Fruit fly (Drosophila melanogaster) whole organism, embryonic: ENCODE measurements around the gene Cpr92A.

ENCODE experiments used
- Abd-B ChIP-seq: fragments of 200-800 bp; sonication (Bioruptor generic); optimal IDR thresholded peaks from 2 replicates; lab custom pipeline; 2018; ENCODE audit warnings: missing biosample characterization, mild to moderate bottlenecking, missing genetic modification characterization, moderate library complexity
- Aef1 ChIP-seq: fragments of 200-800 bp; sonication (Bioruptor generic); IDR thresholded peaks from 3 replicates; pipeline ENCODE4 v1.3.6; 2022; ENCODE audit warnings: missing biosample characterization, missing genetic modification characterization
- Bdp1 ChIP-seq: fragments of 200-800 bp; sonication (Bioruptor generic); optimal IDR thresholded peaks from 3 replicates; lab custom pipeline; 2016; ENCODE audit warnings: missing biosample characterization, missing genetic modification characterization
- CG10209 ChIP-seq: fragments of 200-800 bp; sonication (Bioruptor generic); optimal IDR thresholded peaks from 3 replicates; lab custom pipeline; 2017; ENCODE audit warnings: missing biosample characterization, mild to moderate bottlenecking, missing genetic modification characterization, missing genetic modification reagents
- CG11456 ChIP-seq: fragments of 200-800 bp; sonication (Bioruptor generic); IDR thresholded peaks from 3 replicates; pipeline ENCODE4 v1.3.6; 2022; ENCODE audit warnings: missing biosample characterization, missing genetic modification characterization
- CG12769 ChIP-seq: fragments of 200-800 bp; sonication (Bioruptor generic); optimal IDR thresholded peaks from 2 replicates; lab custom pipeline; 2019; ENCODE audit warnings: missing biosample characterization, mild to moderate bottlenecking, missing genetic modification characterization, moderate library complexity
- CG13894 ChIP-seq: fragments of 200-800 bp; sonication (Bioruptor generic); optimal IDR thresholded peaks from 3 replicates; lab custom pipeline; 2018; ENCODE audit warnings: missing biosample characterization, mild to moderate bottlenecking, missing genetic modification characterization, moderate library complexity
- CG14050 ChIP-seq: fragments of 200-800 bp; sonication (Bioruptor generic); IDR thresholded peaks from 3 replicates; pipeline ENCODE4 v1.3.6; 2022; ENCODE audit warnings: missing biosample characterization, missing genetic modification characterization
- CG32772 ChIP-seq: fragments of 200-800 bp; sonication (Bioruptor generic); IDR thresholded peaks from 2 replicates; pipeline ENCODE4 v1.3.6; 2022; ENCODE audit warnings: missing biosample characterization, missing genetic modification characterization
- CG4328 ChIP-seq: fragments of 200-800 bp; sonication (Bioruptor generic); optimal IDR thresholded peaks from 3 replicates; lab custom pipeline; 2017; ENCODE audit warnings: missing biosample characterization, missing genetic modification reagents, missing genetic modification characterization
- CG4707 ChIP-seq: fragments of 200-800 bp; sonication (Bioruptor generic); optimal IDR thresholded peaks from 2 replicates; lab custom pipeline; 2018; ENCODE audit warnings: missing biosample characterization, mild to moderate bottlenecking, missing genetic modification characterization, moderate library complexity
- CG8290 ChIP-seq, 3 experiments: fragments of 200-800 bp; sonication (Bioruptor generic); optimal IDR thresholded peaks; 2 replicates each; lab custom pipeline; 2016 to 2019; ENCODE audit warnings: missing biosample characterization in 3 of 3, missing genetic modification characterization in 3 of 3, mild to moderate bottlenecking in 2 of 3, moderate library complexity in 1 of 3
- CG9932 ChIP-seq: fragments of 200-800 bp; sonication (Bioruptor generic); IDR thresholded peaks from 2 replicates; pipeline ENCODE4 v1.3.6; 2022; ENCODE audit warnings: missing biosample characterization, missing genetic modification characterization
- CrebB ChIP-seq: fragments of 200-800 bp; sonication (Bioruptor generic); optimal IDR thresholded peaks from 3 replicates; lab custom pipeline; 2018; ENCODE audit warnings: missing biosample characterization, mild to moderate bottlenecking, missing genetic modification characterization
- Ets97D ChIP-seq: fragments of 200-800 bp; sonication (Bioruptor generic); optimal IDR thresholded peaks from 3 replicates; lab custom pipeline; 2016; ENCODE audit warnings: missing biosample characterization, missing genetic modification characterization
- HHEX ChIP-seq: fragments of 200-800 bp; sonication (Bioruptor generic); optimal IDR thresholded peaks from 3 replicates; lab custom pipeline; 2017; ENCODE audit warnings: missing biosample characterization, mild to moderate bottlenecking, missing genetic modification characterization, missing genetic modification reagents
- Hey ChIP-seq: fragments of 200-800 bp; sonication (Bioruptor generic); optimal IDR thresholded peaks from 3 replicates; lab custom pipeline; 2018; ENCODE audit warnings: missing biosample characterization, mild to moderate bottlenecking, missing genetic modification characterization
- Med ChIP-seq: fragments of 200-800 bp; sonication (Bioruptor generic); peaks from one replicate; lab custom pipeline; 2016; ENCODE audit warnings: missing biosample characterization, missing genetic modification characterization, mild to moderate bottlenecking, inconsistent platforms, moderate library complexity
- Rfx ChIP-seq: fragments of 200-800 bp; sonication (Bioruptor generic); IDR thresholded peaks from 2 replicates; pipeline ENCODE4 v1.3.6; 2022; ENCODE audit warnings: missing biosample characterization, missing genetic modification characterization
- Rx ChIP-seq: fragments of 200-800 bp; sonication (Bioruptor generic); IDR thresholded peaks from 2 replicates; pipeline ENCODE4 v1.3.6; 2022; ENCODE audit warnings: missing biosample characterization, missing genetic modification characterization
- Sox102F ChIP-seq: fragments of 200-800 bp; sonication (Bioruptor generic); optimal IDR thresholded peaks from 2 replicates; lab custom pipeline; 2018; ENCODE audit warnings: missing biosample characterization, mild to moderate bottlenecking, missing genetic modification characterization, moderate library complexity
- TFAM ChIP-seq: fragments of 200-800 bp; sonication (Bioruptor generic); optimal IDR thresholded peaks from 2 replicates; lab custom pipeline; 2017; ENCODE audit warnings: missing biosample characterization, missing genetic modification characterization, inconsistent platforms
- Taf1 ChIP-seq: fragments of 200-800 bp; sonication (Bioruptor generic); IDR thresholded peaks from 2 replicates; pipeline ENCODE4 v1.3.6; 2022; ENCODE audit warnings: missing biosample characterization, missing genetic modification characterization
- Trl ChIP-seq, 3 experiments: fragments of >200 bp in 2 of 3; fragments of 200-800 bp in 1 of 3; sonication (Bioruptor generic) in 1 of 3; optimal IDR thresholded peaks; 2 replicates in 1 of 3; 3 replicates in 2 of 3; lab custom pipeline; 2016 to 2017; ENCODE audit warnings: missing biosample characterization in 1 of 3, missing genetic modification characterization in 1 of 3
- abd-A ChIP-seq: fragments of 200-800 bp; sonication (Bioruptor generic); optimal IDR thresholded peaks from 3 replicates; lab custom pipeline; 2019; ENCODE audit warnings: missing biosample characterization, mild to moderate bottlenecking, missing genetic modification characterization, moderate library complexity
- br ChIP-seq: fragments of >200 bp; optimal IDR thresholded peaks from 2 replicates; lab custom pipeline; 2017
- chif ChIP-seq, 2 experiments: fragments of 200-800 bp; sonication (Bioruptor generic); optimal IDR thresholded peaks; 3 replicates each; lab custom pipeline; 2016; ENCODE audit warnings: missing biosample characterization in 2 of 2, missing genetic modification characterization in 2 of 2
- chinmo ChIP-seq: fragments of 200-800 bp; sonication (Bioruptor generic); IDR thresholded peaks from 4 replicates; pipeline ENCODE4 v1.3.6; 2022; ENCODE audit warnings: missing biosample characterization, missing genetic modification characterization; ENCODE audit not compliant: partially characterized antibody
- dmrt99B ChIP-seq: fragments of 200-800 bp; sonication (Bioruptor generic); optimal IDR thresholded peaks from 2 replicates; lab custom pipeline; 2018; ENCODE audit warnings: missing biosample characterization, mild to moderate bottlenecking, missing genetic modification characterization, moderate library complexity
- esg ChIP-seq: fragments of 200-800 bp; sonication (Bioruptor generic); conservative IDR thresholded peaks from 2 replicates; pipeline ENCODE4 v1.3.6; 2022; ENCODE audit warnings: missing biosample characterization, missing genetic modification characterization
- exex ChIP-seq: fragments of 200-800 bp; sonication (Bioruptor generic); optimal IDR thresholded peaks from 4 replicates; lab custom pipeline; 2018; ENCODE audit warnings: missing biosample characterization, mild to moderate bottlenecking, missing genetic modification characterization, moderate library complexity
- ftz-f1 ChIP-seq: fragments of 200-800 bp; sonication (Bioruptor generic); optimal IDR thresholded peaks from 2 replicates; lab custom pipeline; 2016; ENCODE audit warnings: missing biosample characterization, missing genetic modification characterization
- gcm ChIP-seq: fragments of 200-800 bp; sonication (Bioruptor generic); optimal IDR thresholded peaks from 2 replicates; lab custom pipeline; 2019; ENCODE audit warnings: missing biosample characterization, mild to moderate bottlenecking, missing genetic modification characterization, moderate library complexity
- gem ChIP-seq: fragments of 200-800 bp; sonication (Bioruptor generic); optimal IDR thresholded peaks from 2 replicates; lab custom pipeline; 2019; ENCODE audit warnings: missing biosample characterization, mild to moderate bottlenecking, missing genetic modification characterization, moderate library complexity
- grn ChIP-seq: fragments of 200-800 bp; sonication (Bioruptor generic); optimal IDR thresholded peaks from 3 replicates; lab custom pipeline; 2017; ENCODE audit warnings: missing biosample characterization, missing genetic modification characterization
- h ChIP-seq: fragments of >200 bp; optimal IDR thresholded peaks from 2 replicates; lab custom pipeline; 2017
- odd ChIP-seq: fragments of 200-800 bp; sonication (Bioruptor generic); optimal IDR thresholded peaks from 2 replicates; lab custom pipeline; 2017; ENCODE audit warnings: missing biosample characterization, mild to moderate bottlenecking, missing genetic modification characterization
- pan ChIP-seq, 4 experiments: fragments of >200 bp in 3 of 4; fragments of 200-800 bp in 1 of 4; sonication (Bioruptor generic) in 1 of 4; optimal IDR thresholded peaks in 3 of 4; IDR thresholded peaks in 1 of 4; 2 replicates each; pipeline versions ENCODE4 v1.3.6 to Lab custom; 2017 to 2022; ENCODE audit warnings: missing biosample characterization in 2 of 4, missing genetic modification characterization in 2 of 4, mixed read lengths in 1 of 4
- prd ChIP-seq, 3 experiments: fragments of >200 bp in 2 of 3; fragments of 200-800 bp in 1 of 3; sonication (Bioruptor generic) in 1 of 3; optimal IDR thresholded peaks in 2 of 3; IDR thresholded peaks in 1 of 3; 2 replicates in 2 of 3; 3 replicates in 1 of 3; pipeline versions ENCODE4 v1.3.6 to Lab custom; 2017 to 2022; ENCODE audit warnings: missing biosample characterization in 1 of 3, missing genetic modification characterization in 1 of 3
- row ChIP-seq: fragments of 200-800 bp; sonication (Bioruptor generic); IDR thresholded peaks from 3 replicates; pipeline ENCODE4 v1.3.6; 2022; ENCODE audit warnings: missing biosample characterization, missing genetic modification characterization
- sug ChIP-seq: fragments of 200-800 bp; optimal IDR thresholded peaks from 2 replicates; lab custom pipeline; 2019; ENCODE audit warnings: missing biosample characterization, mild to moderate bottlenecking, missing genetic modification characterization, moderate library complexity
- trem ChIP-seq: fragments of 200-800 bp; optimal IDR thresholded peaks from 3 replicates; lab custom pipeline; 2019; ENCODE audit warnings: missing biosample characterization, mild to moderate bottlenecking, missing genetic modification characterization, moderate library complexity
- unc-4 ChIP-seq: fragments of 200-800 bp; sonication (Bioruptor generic); IDR thresholded peaks from 2 replicates; pipeline ENCODE4 v1.3.6; 2022; ENCODE audit warnings: missing biosample characterization, missing genetic modification characterization; ENCODE audit not compliant: partially characterized antibody
- usp ChIP-seq: fragments of >200 bp; optimal IDR thresholded peaks from 2 replicates; lab custom pipeline; 2017; ENCODE audit warnings: missing biosample characterization, missing genetic modification characterization
- vvl ChIP-seq: fragments of 200-800 bp; sonication (Bioruptor generic); IDR thresholded peaks from 2 replicates; pipeline ENCODE4 v1.3.6; 2022; ENCODE audit warnings: missing biosample characterization, missing genetic modification characterization

Cpr92A gene

DNA sequence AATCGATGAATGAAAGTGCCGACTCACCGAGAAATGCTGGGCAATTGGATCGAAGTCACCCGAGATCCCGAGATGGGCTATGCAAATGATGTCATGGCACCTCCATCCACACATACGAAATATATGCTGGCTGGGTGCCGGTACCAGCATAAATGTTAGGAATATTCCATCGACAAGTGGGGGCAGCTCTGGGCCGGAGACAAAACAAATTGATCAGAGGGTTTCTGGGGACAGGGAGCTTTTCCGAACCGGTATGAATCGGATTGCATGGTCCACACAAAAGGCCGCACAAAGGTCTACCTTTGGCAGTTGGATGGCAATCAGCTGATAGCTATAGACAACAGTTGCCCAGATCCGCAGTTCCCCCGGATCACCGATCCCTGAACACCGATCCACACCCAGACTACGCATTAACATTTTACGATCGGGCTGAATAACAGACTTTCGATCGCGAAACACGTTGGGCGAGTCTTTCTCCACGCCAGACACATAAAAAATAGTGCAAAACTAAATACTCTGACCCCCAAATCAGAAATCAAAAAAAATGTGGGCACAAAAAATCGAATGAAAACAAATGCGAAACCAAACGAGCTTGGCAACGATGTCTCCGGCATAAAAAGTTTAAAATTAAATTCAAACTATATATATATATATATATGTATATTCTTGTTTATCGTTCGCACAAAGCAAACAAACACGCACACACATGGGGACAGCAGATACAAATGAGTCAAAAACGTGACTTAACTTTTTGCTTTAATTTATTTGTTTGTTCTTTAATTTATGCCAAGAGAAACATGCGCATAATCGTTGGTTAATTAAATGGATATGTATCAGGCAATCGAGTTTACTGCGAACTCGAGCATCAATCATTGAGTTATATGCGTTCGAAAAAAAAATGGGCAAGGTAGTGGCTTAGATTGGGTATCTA is 26.8 kb upstream of the Cpr92A start (continued):
- TF ChIP-seq CG4328 (GFP tag; lab: Kevin White, UChicago), result no peak
- peak; percentile 91 for TF ChIP-seq gcm (GFP tag; lab: Kevin White, UChicago)
- peak; percentile 98 for TF ChIP-seq CG13894
- peak; percentile 60 for TF ChIP-seq vvl (GFP tag; lab: Robert Waterston, UW)
- peak; percentile 20 for TF ChIP-seq abd-A
- no peak for TF ChIP-seq CG10209
- peak; percentile 85 for TF ChIP-seq CG12769
- TF ChIP-seq dmrt99B (tag; lab: Kevin White, UChicago), result no peak
- TF ChIP-seq chinmo (GFP tag; lab: Robert Waterston, UW), result peak; percentile 62; the same call in 1 of the 4 replicates
- TF ChIP-seq usp (GFP tag; lab: Kevin White, UChicago), result no peak
- TF ChIP-seq, all 482 proteins: peak for 21

DNA sequence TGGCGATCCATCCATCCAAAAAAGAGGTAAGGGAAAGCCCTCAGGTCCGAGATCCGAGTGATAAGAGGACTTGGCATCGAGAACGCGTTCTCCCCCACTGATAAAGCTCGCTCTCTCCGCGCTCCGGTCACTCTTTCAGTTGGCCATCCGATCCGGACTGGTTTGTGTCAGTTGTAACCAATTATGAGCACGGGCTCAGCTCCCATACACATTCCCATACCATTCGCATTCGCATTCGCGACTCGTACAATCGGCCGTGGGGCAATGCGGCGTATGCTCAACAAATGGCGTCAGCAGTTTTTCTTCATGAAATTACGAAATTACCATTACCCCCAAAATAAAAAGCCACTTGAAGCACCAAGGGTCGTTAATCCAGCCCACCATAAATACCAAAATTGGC is 25.7 kb upstream of the Cpr92A start:
- TF ChIP-seq Hey (tag; lab: Kevin White, UChicago) (no peak), odd (GFP tag; lab: Kevin White, UChicago) (no peak), chif (GFP tag; optimal IDR thresholded peaks at IDR 0.05; lab: Kevin White, UChicago) (no peak), HHEX (GFP tag; lab: Kevin White, UChicago) (no peak), CG32772 (GFP tag; lab: Robert Waterston, UW) (no peak), Rfx (GFP tag; lab: Robert Waterston, UW) (peak; percentile 51), pan (optimal IDR thresholded peaks at IDR 0.05; lab: Kevin White, UChicago) (no peak), pan (GFP tag; optimal IDR thresholded peaks at IDR 0.05 in 1 of 2, IDR thresholded peaks at IDR 0.05 in 1 of 2) (peak in 1 of 2 experiments; percentile 30), Bdp1 (GFP tag; lab: Kevin White, UChicago) (no peak), CG13894 (peak; percentile 59), trem (tag; lab: Kevin White, UChicago) (no peak), br (lab: Kevin White, UChicago) (no peak), CG11456 (GFP tag; lab: Robert Waterston, UW) (no peak), unc-4 (no peak), chinmo (GFP tag; lab: Robert Waterston, UW) (peak; percentile 75; the same call in 1 of the 4 replicates), prd (optimal IDR thresholded peaks at IDR 0.05; lab: Kevin White, UChicago) (no peak), prd (GFP tag; IDR thresholded peaks at IDR 0.05; lab: Robert Waterston, UW) (no peak), CG4707 (no peak), Taf1 (no peak), Sox102F (no peak), Rx (no peak), h (no peak), exex (tag; lab: Kevin White, UChicago) (peak; percentile 19), vvl (GFP tag; lab: Robert Waterston, UW) (no peak), CrebB (no peak), esg (GFP tag; lab: Robert Waterston, UW) (no peak), sug (peak; percentile 68), CG14050 (no peak), gem (tag; lab: Kevin White, UChicago) (peak; percentile 68), grn (GFP tag; lab: Kevin White, UChicago) (peak; percentile 67), row (GFP tag; lab: Robert Waterston, UW) (no peak), Ets97D (GFP tag; lab: Kevin White, UChicago) (no peak), ftz-f1 (peak; percentile 34), Trl (optimal IDR thresholded peaks at IDR 0.05; lab: Kevin White, UChicago) (peak in 1 of 2 experiments; percentile 59), Trl (GFP tag; optimal IDR thresholded peaks at IDR 0.05; lab: Kevin White, UChicago) (no peak), Aef1 (GFP tag; lab: Robert Waterston, UW) (no peak), Med (GFP tag; lab: Kevin White, UChicago) (peak; percentile 70), CG8290 (GFP tag; optimal IDR thresholded peaks at IDR 0.05; lab: Kevin White, UChicago) (no peak), CG8290 (tag; optimal IDR thresholded peaks at IDR 0.05; lab: Kevin White, UChicago) (peak in 1 of 2 experiments; percentile 13), CG9932 (GFP tag; lab: Robert Waterston, UW) (no peak), TFAM (GFP tag; lab: Kevin White, UChicago) (no peak), Abd-B (GFP tag; lab: Kevin White, UChicago) (no peak)
